Fruit fly (Drosophila melanogaster) S2 (cell line): Measurements from ENCODE around the gene CG6870.

Experiments
- CG8478 ChIP-seq: fragments of >200 bp; optimal IDR thresholded peaks from 2 replicates; lab custom pipeline; 2018
- CTCF ChIP-seq, 2 experiments: fragments of >200 bp; optimal IDR thresholded peaks; 2 replicates each; lab custom pipeline; 2018

DNA sequence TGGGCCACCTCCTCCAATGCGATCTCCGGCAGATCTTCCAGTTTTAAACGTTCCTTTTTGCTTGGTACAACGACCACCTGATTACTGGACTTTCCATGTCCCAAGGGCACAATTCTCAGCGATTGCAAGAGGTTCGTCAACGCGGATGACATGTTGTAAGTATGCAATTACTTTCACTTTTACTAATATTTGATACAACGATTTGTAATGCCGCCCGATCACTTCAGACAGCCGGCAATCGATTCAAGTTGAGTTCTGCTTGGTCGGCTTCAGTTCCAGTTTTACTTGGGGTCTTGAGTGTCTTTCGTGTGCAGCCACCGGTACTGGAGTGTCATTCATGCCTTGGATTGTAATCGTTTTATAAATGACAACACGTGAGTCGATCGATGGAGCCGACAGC lies at the start of gene CG6870, which contains the start of gene Sytalpha:
- TF ChIP-seq CTCF (optimal IDR thresholded peaks at IDR 0.05; lab: Kevin White, UChicago) (no peak), CG8478 (lab: Kevin White, UChicago) (no peak)
